Fruit fly (Drosophila melanogaster): ENCODE results near the gene EloA.

dm6 chr3R:23283702-23284101 lies 32.3 kb downstream of the EloA start, which contains the start of gene CG6763:
- no peak for TF ChIP-seq onecut (GFP tag; IDR thresholded peaks at IDR 0.05)
- no peak for TF ChIP-seq CG42726 (GFP tag; IDR thresholded peaks at IDR 0.05; ENCODE audit: partially characterized antibody)
- no peak for TF ChIP-seq CG12299 (tag; optimal IDR thresholded peaks at IDR 0.05)
- no peak for TF ChIP-seq slbo (GFP tag; IDR thresholded peaks at IDR 0.05)
- no peak for TF ChIP-seq CG8944 (GFP tag; optimal IDR thresholded peaks at IDR 0.05)
